Worm (Caenorhabditis elegans) whole organism, early embryonic: ENCODE data around the gene R11A8.1.

Source experiments
- flt-1 ChIP-seq: fragments of 200-800 bp; sonication (Bioruptor generic); IDR thresholded peaks from 2 replicates; pipeline ENCODE4 v1.3.6; 2022; ENCODE audit warnings: missing genetic modification characterization, missing compliant biosample characterization
- scrt-1 ChIP-seq: fragments of 200-800 bp; sonication (Bioruptor generic); IDR thresholded peaks from 2 replicates; pipeline ENCODE4 v1.3.6; 2022; ENCODE audit warnings: missing genetic modification characterization, missing compliant biosample characterization

- no peak for TF ChIP-seq scrt-1 (GFP tag; lab: Robert Waterston, UW)
- no peak for TF ChIP-seq flt-1 (GFP tag; lab: Robert Waterston, UW)
Measured at ce11 chrIV:10337286-10337685, 19.7 kb downstream of the R11A8.1 start.
